Worm (Caenorhabditis elegans) whole organism, L1 larva: ENCODE data around the gene wrt-1.

ENCODE experiments used
- alr-1 ChIP-seq: fragments of 200-800 bp; sonication (Bioruptor generic); optimal IDR thresholded peaks from 2 replicates; lab custom pipeline; 2018; ENCODE audit warnings: borderline replicate concordance, mild to moderate bottlenecking, missing genetic modification characterization, missing compliant biosample characterization
- aly-2 ChIP-seq: fragments of 150-350 bp; optimal IDR thresholded peaks from 2 replicates; lab custom pipeline; 2014; ENCODE audit warnings: missing biosample characterization, missing genetic modification characterization
- ama-1 ChIP-seq: fragments of 150-350 bp; optimal IDR thresholded peaks from 2 replicates; lab custom pipeline; 2014
- blmp-1 ChIP-seq: fragments of 150-350 bp; optimal IDR thresholded peaks from 2 replicates; lab custom pipeline; 2014; ENCODE audit warnings: missing biosample characterization, missing genetic modification characterization
- ceh-63 ChIP-seq: fragments of 200-800 bp; sonication (Bioruptor generic); optimal IDR thresholded peaks from 2 replicates; lab custom pipeline; 2018; ENCODE audit warnings: mild to moderate bottlenecking, missing genetic modification characterization, missing compliant biosample characterization
- ceh-8 ChIP-seq: fragments of 200-800 bp; sonication (Bioruptor generic); optimal IDR thresholded peaks from 2 replicates; lab custom pipeline; 2018; ENCODE audit warnings: mild to moderate bottlenecking, missing genetic modification characterization, moderate library complexity, missing compliant biosample characterization
- ceh-82 ChIP-seq, 3 experiments: fragments of 150-350 bp in 1 of 3; sonication (generic microtip) in 2 of 3; optimal IDR thresholded peaks; 2 replicates each; lab custom pipeline; 2014 to 2017; ENCODE audit warnings: missing biosample characterization in 3 of 3, missing genetic modification characterization in 3 of 3
- ceh-90 ChIP-seq: sonication (generic microtip); optimal IDR thresholded peaks from 2 replicates; lab custom pipeline; 2016; ENCODE audit warnings: missing genetic modification characterization, missing compliant biosample characterization
- ces-1 ChIP-seq: fragments of 150-350 bp; optimal IDR thresholded peaks from 2 replicates; lab custom pipeline; 2014; ENCODE audit warnings: missing biosample characterization, missing genetic modification reagents, missing genetic modification characterization
- egl-13 ChIP-seq: sonication (generic microtip); optimal IDR thresholded peaks from 2 replicates; lab custom pipeline; 2016; ENCODE audit warnings: missing genotype, missing genetic modification reagents, missing genetic modification characterization, missing compliant biosample characterization
- ets-5 ChIP-seq: fragments of 200-800 bp; sonication (Bioruptor generic); IDR thresholded peaks from 2 replicates; pipeline ENCODE4 v1.3.6; 2022; ENCODE audit warnings: missing genetic modification characterization, missing compliant biosample characterization
- fkh-10 ChIP-seq: sonication (generic microtip); optimal IDR thresholded peaks from 2 replicates; lab custom pipeline; 2017; ENCODE audit warnings: missing biosample characterization, missing genetic modification reagents, missing genetic modification characterization
- fkh-8 ChIP-seq: sonication (generic microtip); optimal IDR thresholded peaks from 2 replicates; lab custom pipeline; 2016; ENCODE audit warnings: mild to moderate bottlenecking, missing genetic modification characterization, missing compliant biosample characterization
- grh-1 ChIP-seq: fragments of 200-800 bp; sonication (Bioruptor generic); IDR thresholded peaks from 2 replicates; pipeline ENCODE4 v1.3.6; 2022; ENCODE audit warnings: missing genetic modification reagents, missing genetic modification characterization, missing compliant biosample characterization
- hlh-17 ChIP-seq: fragments of 200-800 bp; sonication (Bioruptor generic); optimal IDR thresholded peaks from 2 replicates; lab custom pipeline; 2018; ENCODE audit warnings: missing genetic modification characterization, mild to moderate bottlenecking, missing compliant biosample characterization, moderate library complexity, borderline replicate concordance
- hlh-4 ChIP-seq: sonication (generic microtip); optimal IDR thresholded peaks from 2 replicates; lab custom pipeline; 2016; ENCODE audit warnings: mild to moderate bottlenecking, missing genetic modification characterization, missing compliant biosample characterization
- lin-13 ChIP-seq: fragments of 150-350 bp; optimal IDR thresholded peaks from 2 replicates; lab custom pipeline; 2014; ENCODE audit warnings: missing biosample characterization, missing genetic modification reagents, missing genetic modification characterization
- lin-14 ChIP-seq: fragments of 200-800 bp; sonication (Bioruptor generic); optimal IDR thresholded peaks from 2 replicates; lab custom pipeline; 2018; ENCODE audit warnings: mild to moderate bottlenecking, missing genetic modification characterization, moderate library complexity, missing compliant biosample characterization
- lin-39 ChIP-seq: fragments of 150-350 bp; optimal IDR thresholded peaks from 2 replicates; lab custom pipeline; 2014; ENCODE audit warnings: missing biosample characterization, missing genetic modification reagents, missing genetic modification characterization
- mef-2 ChIP-seq: fragments of 150-350 bp; optimal IDR thresholded peaks from 2 replicates; lab custom pipeline; 2014; ENCODE audit warnings: missing biosample characterization, missing genetic modification characterization
- mep-1 ChIP-seq: fragments of 150-350 bp; optimal IDR thresholded peaks from 2 replicates; lab custom pipeline; 2014; ENCODE audit warnings: missing biosample characterization, missing genetic modification characterization
- nhr-20 ChIP-seq: sonication (generic microtip); optimal IDR thresholded peaks from 2 replicates; lab custom pipeline; 2016; ENCODE audit warnings: mild to moderate bottlenecking, missing genetic modification characterization, missing compliant biosample characterization
- nhr-47 ChIP-seq: sonication (generic microtip); optimal IDR thresholded peaks from 2 replicates; lab custom pipeline; 2016; ENCODE audit warnings: mild to moderate bottlenecking, missing genetic modification characterization, moderate library complexity, missing compliant biosample characterization
- nhr-71 ChIP-seq: sonication (generic microtip); optimal IDR thresholded peaks from 2 replicates; lab custom pipeline; 2016; ENCODE audit warnings: mild to moderate bottlenecking, missing genetic modification characterization, moderate library complexity, missing compliant biosample characterization
- nhr-76 ChIP-seq: sonication (generic microtip); optimal IDR thresholded peaks from 2 replicates; lab custom pipeline; 2017; ENCODE audit warnings: missing biosample characterization, missing genetic modification characterization
- nhr-90 ChIP-seq: sonication (generic microtip); optimal IDR thresholded peaks from 2 replicates; lab custom pipeline; 2016; ENCODE audit warnings: mild to moderate bottlenecking, missing genetic modification characterization, missing compliant biosample characterization; ENCODE audit not compliant: poor library complexity
- pqm-1 ChIP-seq: sonication (generic microtip); optimal IDR thresholded peaks from 3 replicates; lab custom pipeline; 2017; ENCODE audit warnings: missing biosample characterization, missing genetic modification characterization
- rnt-1 ChIP-seq: sonication (generic microtip); optimal IDR thresholded peaks from 2 replicates; lab custom pipeline; 2016; ENCODE audit warnings: mild to moderate bottlenecking, missing genetic modification characterization, moderate library complexity, missing compliant biosample characterization
- skn-1 ChIP-seq: fragments of 150-350 bp; optimal IDR thresholded peaks from 2 replicates; lab custom pipeline; 2014; ENCODE audit warnings: missing biosample characterization, missing genetic modification characterization
- sptf-1 ChIP-seq: fragments of 150-350 bp; optimal IDR thresholded peaks from 2 replicates; lab custom pipeline; 2014; ENCODE audit warnings: missing biosample characterization, missing genetic modification characterization
- swsn-7 ChIP-seq: sonication (generic microtip); optimal IDR thresholded peaks from 2 replicates; lab custom pipeline; 2016; ENCODE audit warnings: missing genetic modification characterization, missing compliant biosample characterization
- unc-62 ChIP-seq: fragments of 150-350 bp; optimal IDR thresholded peaks from 2 replicates; lab custom pipeline; 2014; ENCODE audit warnings: missing biosample characterization, missing genetic modification reagents, missing genetic modification characterization
- vab-15 ChIP-seq: sonication (generic microtip); optimal IDR thresholded peaks from 2 replicates; lab custom pipeline; 2017; ENCODE audit warnings: missing genotype, mild to moderate bottlenecking, missing genetic modification characterization, missing compliant biosample characterization
- zag-1 ChIP-seq: fragments of 150-350 bp; optimal IDR thresholded peaks from 2 replicates; lab custom pipeline; 2014; ENCODE audit warnings: missing biosample characterization, missing genetic modification characterization

Gene wrt-1

ce11 chrII:7554716-7555247 lies 24.0 kb downstream of the wrt-1 start (continued):
- TF ChIP-seq grh-1 (GFP tag; lab: Robert Waterston, UW): no peak
- no peak for TF ChIP-seq alr-1 (tag; lab: Kevin White, UChicago)
- TF ChIP-seq zag-1: no peak
- TF ChIP-seq fkh-8 (tag; lab: Kevin White, UChicago): no peak
- peak; percentile 58 for TF ChIP-seq nhr-20 (tag; lab: Kevin White, UChicago)
- peak; percentile 36 for TF ChIP-seq blmp-1 (tag; lab: Kevin White, UChicago)
- TF ChIP-seq mep-1 (tag; lab: Kevin White, UChicago): peak; percentile 0
- peak; percentile 2 for TF ChIP-seq skn-1 (tag; lab: Kevin White, UChicago)
- TF ChIP-seq aly-2 (tag; lab: Kevin White, UChicago): no peak
- no peak for TF ChIP-seq swsn-7
- no peak for TF ChIP-seq mef-2 (tag; lab: Kevin White, UChicago)
- no peak for TF ChIP-seq rnt-1
- no peak for TF ChIP-seq ces-1 (GFP tag; lab: Kevin White, UChicago)
- no peak for TF ChIP-seq lin-13 (GFP tag; lab: Kevin White, UChicago)
- no peak for TF ChIP-seq hlh-4
- TF ChIP-seq vab-15 (tag; lab: Kevin White, UChicago): no peak
- TF ChIP-seq nhr-71 (tag; lab: Kevin White, UChicago): peak; percentile 45
- TF ChIP-seq ceh-82 (tag; optimal IDR thresholded peaks at IDR 0.05; lab: Kevin White, UChicago): no peak

ce11 chrII:7555454-7555853 lies 24.7 kb downstream of the wrt-1 start, which contains the start of gene ZK1290.14:
Gene ZK1290.14, minus strand, starts transcription at chrII:7555592.
- no peak for TF ChIP-seq unc-62 (GFP tag; lab: Kevin White, UChicago)
- no peak for TF ChIP-seq lin-39 (tag; lab: Kevin White, UChicago)
- TF ChIP-seq lin-14 (GFP tag; lab: Kevin White, UChicago): peak; percentile 0

- TF ChIP-seq nhr-47 (no peak), ama-1 (lab: Kevin White, UChicago) (no peak), lin-14 (GFP tag; lab: Kevin White, UChicago) (peak; percentile 10)
Observed at ce11 chrII:7557981-7558380, 27.2 kb downstream of the wrt-1 start.

- TF ChIP-seq pqm-1 (tag; lab: Kevin White, UChicago) (no peak), lin-14 (GFP tag; lab: Kevin White, UChicago) (peak; percentile 43), ets-5 (no peak), hlh-17 (GFP tag; lab: Kevin White, UChicago) (no peak), hlh-4 (no peak), fkh-10 (GFP tag; lab: Kevin White, UChicago) (peak; percentile 88), grh-1 (GFP tag; lab: Robert Waterston, UW) (no peak), ceh-8 (no peak), ceh-63 (GFP tag; lab: Kevin White, UChicago) (no peak), ceh-90 (tag; lab: Kevin White, UChicago) (no peak)
Observed at ce11 chrII:7558864-7559263, 28.1 kb downstream of the wrt-1 start.

- TF ChIP-seq egl-13 (tag; lab: Kevin White, UChicago): no peak
- TF ChIP-seq nhr-90 (tag; lab: Kevin White, UChicago): no peak
- no peak for TF ChIP-seq sptf-1 (tag; lab: Kevin White, UChicago)
- TF ChIP-seq nhr-76 (tag; lab: Kevin White, UChicago): no peak
Observed at ce11 chrII:7560844-7561243, 30.0 kb downstream of the wrt-1 start.
